Fruit fly (Drosophila melanogaster): ENCODE measurements around the gene SLIRP2.

- no peak for TF ChIP-seq CG9215 (GFP tag; IDR thresholded peaks at IDR 0.05)
- TF ChIP-seq CG17186 (GFP tag; optimal IDR thresholded peaks at IDR 0.05) = no peak
- TF ChIP-seq CG4404 (GFP tag; IDR thresholded peaks at IDR 0.05) = no peak
- TF ChIP-seq Ptx1 (GFP tag; IDR thresholded peaks at IDR 0.05) = no peak
- TF ChIP-seq CG15073 (GFP tag; optimal IDR thresholded peaks at IDR 0.05) = no peak
- TF ChIP-seq sug (tag; optimal IDR thresholded peaks at IDR 0.05) = no peak
- no peak for TF ChIP-seq Dll (GFP tag; IDR thresholded peaks at IDR 0.05; ENCODE audit: partially characterized antibody)
- no peak for TF ChIP-seq BEAF-32 (GFP tag; optimal IDR thresholded peaks at IDR 0.05)
- no peak for TF ChIP-seq kni (GFP tag; optimal IDR thresholded peaks at IDR 0.05)
- no peak for TF ChIP-seq CG30403 (GFP tag; optimal IDR thresholded peaks at IDR 0.05)
- no peak for TF ChIP-seq CG12659 (GFP tag; optimal IDR thresholded peaks at IDR 0.05)
- no peak for TF ChIP-seq peb (GFP tag; IDR thresholded peaks at IDR 0.05)
- no peak for TF ChIP-seq Dp (GFP tag; optimal IDR thresholded peaks at IDR 0.05)
- TF ChIP-seq Hmx (GFP tag; optimal IDR thresholded peaks at IDR 0.05) = no peak
These were observed 30.1 kb upstream of the SLIRP2 start for dm6 chr3R:8620737-8621136.

Data from whole organism, embryonic.